Worm (Caenorhabditis elegans) whole organism, young adult: ENCODE measurements around the gene gars-1.

Experiments used
- F33H1.4 ChIP-seq: fragments of 200-800 bp; sonication (Bioruptor generic); IDR thresholded peaks from 2 replicates; pipeline ENCODE4 v1.3.6; 2022; ENCODE audit warnings: missing genetic modification reagents, missing genetic modification characterization, missing compliant biosample characterization
- F52B5.7 ChIP-seq: sonication (generic microtip); optimal IDR thresholded peaks from 2 replicates; lab custom pipeline; 2016; ENCODE audit warnings: mild to moderate bottlenecking, missing genetic modification characterization, missing compliant biosample characterization
- F57A8.1 ChIP-seq: fragments of 200-800 bp; sonication (Bioruptor generic); optimal IDR thresholded peaks from 2 replicates; lab custom pipeline; 2018; ENCODE audit warnings: mild to moderate bottlenecking, missing genetic modification characterization, moderate library complexity, missing compliant biosample characterization
- T07F8.4 ChIP-seq: sonication (generic microtip); optimal IDR thresholded peaks from 2 replicates; lab custom pipeline; 2016; ENCODE audit warnings: mild to moderate bottlenecking, missing genetic modification characterization, moderate library complexity, missing compliant biosample characterization
- Y56A3A.18 ChIP-seq: fragments of 200-800 bp; sonication (Bioruptor generic); IDR thresholded peaks from 2 replicates; pipeline ENCODE4 v1.3.6; 2022; ENCODE audit warnings: missing genetic modification reagents, missing genetic modification characterization, missing compliant biosample characterization
- Y67H2A.10 ChIP-seq: fragments of 200-800 bp; sonication (Bioruptor generic); conservative IDR thresholded peaks from 2 replicates; pipeline ENCODE4 v1.3.6; 2022; ENCODE audit warnings: missing genetic modification reagents, missing genetic modification characterization, missing compliant biosample characterization
- Y95B8A.8 ChIP-seq: fragments of 200-800 bp; sonication (Bioruptor generic); IDR thresholded peaks from 2 replicates; pipeline ENCODE4 v1.3.6; 2022; ENCODE audit warnings: missing genetic modification reagents, missing genetic modification characterization, missing compliant biosample characterization
- ZK185.1 ChIP-seq: sonication (generic microtip); optimal IDR thresholded peaks from 2 replicates; lab custom pipeline; 2016; ENCODE audit warnings: mild to moderate bottlenecking, missing genetic modification characterization, missing compliant biosample characterization; ENCODE audit not compliant: poor library complexity, severe bottlenecking
- attf-3 ChIP-seq: fragments of 200-800 bp; sonication (Bioruptor generic); conservative IDR thresholded peaks from 2 replicates; pipeline ENCODE4 v1.3.6; 2022; ENCODE audit warnings: missing genetic modification reagents, missing genetic modification characterization, missing compliant biosample characterization
- attf-6 ChIP-seq: fragments of 200-800 bp; sonication (Bioruptor generic); IDR thresholded peaks from 2 replicates; pipeline ENCODE4 v1.3.6; 2022; ENCODE audit warnings: missing genetic modification reagents, missing genetic modification characterization, missing compliant biosample characterization
- cebp-1 ChIP-seq, 2 experiments: fragments of 200-800 bp in 1 of 2; sonication (Bioruptor generic) in 1 of 2; sonication (generic microtip) in 1 of 2; IDR thresholded peaks in 1 of 2; optimal IDR thresholded peaks in 1 of 2; 2 replicates each; pipeline versions ENCODE4 v1.3.6 to Lab custom; 2017 to 2022; ENCODE audit warnings: missing compliant biosample characterization in 2 of 2, missing genetic modification characterization in 2 of 2, mild to moderate bottlenecking in 1 of 2, missing genetic modification reagents in 1 of 2, moderate library complexity in 1 of 2
- ceh-100 ChIP-seq: fragments of 200-800 bp; sonication (Bioruptor generic); IDR thresholded peaks from 2 replicates; pipeline ENCODE4 v1.3.6; 2022; ENCODE audit warnings: missing genetic modification reagents, missing genetic modification characterization, missing compliant biosample characterization
- ceh-40 ChIP-seq: fragments of 200-800 bp; sonication (Bioruptor generic); IDR thresholded peaks from 2 replicates; pipeline ENCODE4 v1.3.6; 2022; ENCODE audit warnings: missing genetic modification characterization, missing compliant biosample characterization
- ceh-79 ChIP-seq: sonication (generic microtip); optimal IDR thresholded peaks from 2 replicates; lab custom pipeline; 2017; ENCODE audit warnings: mild to moderate bottlenecking, missing genetic modification characterization, missing compliant biosample characterization
- ekl-4 ChIP-seq: fragments of 200-800 bp; sonication (Bioruptor generic); IDR thresholded peaks from 2 replicates; pipeline ENCODE4 v1.3.6; 2022; ENCODE audit warnings: missing genetic modification reagents, missing genetic modification characterization, missing compliant biosample characterization
- fkh-3 ChIP-seq: sonication (generic microtip); optimal IDR thresholded peaks from 2 replicates; lab custom pipeline; 2016; ENCODE audit warnings: mild to moderate bottlenecking, missing genetic modification characterization, missing compliant biosample characterization
- gei-17 ChIP-seq: fragments of 200-800 bp; sonication (Bioruptor generic); optimal IDR thresholded peaks from 2 replicates; lab custom pipeline; 2018; ENCODE audit warnings: mild to moderate bottlenecking, missing genetic modification characterization, missing compliant biosample characterization
- hlh-12 ChIP-seq: sonication (generic microtip); optimal IDR thresholded peaks from 2 replicates; lab custom pipeline; 2016; ENCODE audit warnings: missing genetic modification characterization, missing compliant biosample characterization
- hmg-1.2 ChIP-seq: fragments of 200-800 bp; sonication (Bioruptor generic); IDR thresholded peaks from 2 replicates; pipeline ENCODE4 v1.3.6; 2022; ENCODE audit warnings: missing genetic modification reagents, missing genetic modification characterization, missing compliant biosample characterization
- hrde-1 ChIP-seq: sonication (generic microtip); optimal IDR thresholded peaks from 2 replicates; lab custom pipeline; 2016; ENCODE audit warnings: missing genetic modification characterization, mild to moderate bottlenecking, missing compliant biosample characterization, moderate library complexity, missing genotype, missing genetic modification reagents, borderline replicate concordance
- lag-1 ChIP-seq: fragments of 200-800 bp; sonication (Bioruptor generic); IDR thresholded peaks from 2 replicates; pipeline ENCODE4 v1.3.6; 2022; ENCODE audit warnings: missing genetic modification reagents, missing genetic modification characterization, missing compliant biosample characterization
- lsl-1 ChIP-seq: fragments of 200-800 bp; sonication (Bioruptor generic); optimal IDR thresholded peaks from 2 replicates; lab custom pipeline; 2018; ENCODE audit warnings: mild to moderate bottlenecking, missing genetic modification characterization, moderate library complexity, missing compliant biosample characterization
- mel-28 ChIP-seq: sonication (generic microtip); optimal IDR thresholded peaks from 2 replicates; lab custom pipeline; 2016; ENCODE audit warnings: borderline replicate concordance, mild to moderate bottlenecking, missing genetic modification characterization, missing compliant biosample characterization
- nhr-80 ChIP-seq: sonication (generic microtip); optimal IDR thresholded peaks from 2 replicates; lab custom pipeline; 2016; ENCODE audit warnings: missing genetic modification characterization, missing compliant biosample characterization
- nhr-90 ChIP-seq: sonication (generic microtip); optimal IDR thresholded peaks from 2 replicates; lab custom pipeline; 2016; ENCODE audit warnings: missing genotype, mild to moderate bottlenecking, missing genetic modification characterization, missing compliant biosample characterization
- pbrm-1 ChIP-seq: fragments of 200-800 bp; sonication (Bioruptor generic); IDR thresholded peaks from 2 replicates; pipeline ENCODE4 v1.3.6; 2022; ENCODE audit warnings: missing genetic modification reagents, missing genetic modification characterization, missing compliant biosample characterization
- rcor-1 ChIP-seq: fragments of 200-800 bp; sonication (Bioruptor generic); IDR thresholded peaks from 2 replicates; pipeline ENCODE4 v1.3.6; 2022; ENCODE audit warnings: missing genetic modification reagents, missing genetic modification characterization, missing compliant biosample characterization
- rec-8 ChIP-seq, 2 experiments: sonication (generic microtip); optimal IDR thresholded peaks; 2 replicates each; lab custom pipeline; 2016; ENCODE audit warnings: mild to moderate bottlenecking in 2 of 2, missing genetic modification characterization in 2 of 2, missing genetic modification reagents in 2 of 2, missing genotype in 2 of 2, missing biosample characterization in 1 of 2, missing compliant biosample characterization in 1 of 2, moderate library complexity in 1 of 2
- snpc-1.1 ChIP-seq: sonication (generic microtip); optimal IDR thresholded peaks from 2 replicates; lab custom pipeline; 2017; ENCODE audit warnings: missing genetic modification characterization, mild to moderate bottlenecking, missing compliant biosample characterization, antibody characterized with exemption, moderate library complexity, missing genotype, missing genetic modification reagents; ENCODE audit not compliant: insufficient read depth
- snpc-3.4 ChIP-seq: sonication (generic microtip); optimal IDR thresholded peaks from 2 replicates; lab custom pipeline; 2017; ENCODE audit warnings: missing genetic modification characterization, mild to moderate bottlenecking, missing compliant biosample characterization, antibody characterized with exemption, moderate library complexity, missing genotype, missing genetic modification reagents
- snpc-4 ChIP-seq, 5 experiments: fragments of 150-350 bp in 1 of 5; sonication (generic microtip) in 4 of 5; optimal IDR thresholded peaks; 2 replicates each; lab custom pipeline; 2014 to 2018; ENCODE audit warnings: missing genetic modification characterization in 5 of 5, missing biosample characterization in 3 of 5, antibody characterized with exemption in 2 of 5, mild to moderate bottlenecking in 2 of 5, missing compliant biosample characterization in 2 of 5, missing genotype in 2 of 5, moderate library complexity in 2 of 5, missing genetic modification reagents in 1 of 5
- unc-130 ChIP-seq: sonication (generic microtip); optimal IDR thresholded peaks from 2 replicates; lab custom pipeline; 2016; ENCODE audit warnings: missing genetic modification reagents, missing genetic modification characterization, missing compliant biosample characterization
- zfh-2 ChIP-seq: fragments of 200-800 bp; sonication (Bioruptor generic); conservative IDR thresholded peaks from 2 replicates; pipeline ENCODE4 v1.3.6; 2022; ENCODE audit warnings: missing genetic modification reagents, missing genetic modification characterization, missing compliant biosample characterization
- ztf-25 ChIP-seq: fragments of 200-800 bp; sonication (Bioruptor generic); IDR thresholded peaks from 2 replicates; pipeline ENCODE4 v1.3.6; 2022; ENCODE audit warnings: missing genetic modification reagents, missing genetic modification characterization, missing compliant biosample characterization
- ztf-6 ChIP-seq: fragments of 200-800 bp; sonication (Bioruptor generic); IDR thresholded peaks from 2 replicates; pipeline ENCODE4 v1.3.6; 2022; ENCODE audit warnings: missing genetic modification reagents, missing genetic modification characterization, missing compliant biosample characterization

Gene gars-1

ce11 chrIII:5146749-5147148, 16.7 kb downstream of the gars-1 start (continued):
- no peak for TF ChIP-seq cebp-1 (GFP tag; IDR thresholded peaks at IDR 0.05; lab: Robert Waterston, UW)
- TF ChIP-seq cebp-1 (tag; optimal IDR thresholded peaks at IDR 0.05; lab: Kevin White, UChicago): peak; percentile 8
- no peak for TF ChIP-seq snpc-3.4 (tag; lab: Kevin White, UChicago)
- TF ChIP-seq rec-8 (tag; optimal IDR thresholded peaks at IDR 0.05; lab: Kevin White, UChicago): no peak
- TF ChIP-seq ceh-40 (GFP tag; lab: Robert Waterston, UW): no peak
- no peak for TF ChIP-seq F33H1.4
- no peak for TF ChIP-seq F57A8.1 (GFP tag; lab: Kevin White, UChicago)
- no peak for TF ChIP-seq attf-6
- no peak for TF ChIP-seq attf-3
- no peak for TF ChIP-seq fkh-3 (tag; lab: Kevin White, UChicago)
- no peak for TF ChIP-seq F52B5.7 (tag; lab: Kevin White, UChicago)
- no peak for TF ChIP-seq ztf-25 (GFP tag; lab: Robert Waterston, UW)
- no peak for TF ChIP-seq Y56A3A.18 (GFP tag; lab: Robert Waterston, UW)
- TF ChIP-seq unc-130 (GFP tag; lab: Kevin White, UChicago): no peak
- no peak for TF ChIP-seq zfh-2 (GFP tag; lab: Robert Waterston, UW)
- TF ChIP-seq hlh-12 (tag; lab: Kevin White, UChicago): no peak
- no peak for TF ChIP-seq hmg-1.2 (GFP tag; lab: Robert Waterston, UW)
- TF ChIP-seq ZK185.1 (tag; lab: Kevin White, UChicago): no peak
- no peak for TF ChIP-seq Y95B8A.8 (GFP tag; lab: Robert Waterston, UW)

- TF ChIP-seq nhr-80 (peak; percentile 41), lsl-1 (no peak)
Measured at ce11 chrIII:5145874-5146273, 17.6 kb downstream of the gars-1 start.

ce11 chrIII:5144169-5144568, 19.3 kb downstream of the gars-1 start:
- TF ChIP-seq lag-1 (no peak), mel-28 (tag; lab: Kevin White, UChicago) (no peak), rec-8 (tag; optimal IDR thresholded peaks at IDR 0.05; lab: Kevin White, UChicago) (no peak), ceh-79 (tag; lab: Kevin White, UChicago) (no peak), gei-17 (GFP tag; lab: Kevin White, UChicago) (no peak), rcor-1 (GFP tag; lab: Robert Waterston, UW) (no peak), T07F8.4 (tag; lab: Kevin White, UChicago) (no peak), Y67H2A.10 (GFP tag; lab: Robert Waterston, UW) (no peak), pbrm-1 (GFP tag; lab: Robert Waterston, UW) (no peak), hrde-1 (tag; lab: Kevin White, UChicago) (no peak), nhr-90 (tag; lab: Kevin White, UChicago) (no peak), snpc-1.1 (tag; lab: Kevin White, UChicago) (no peak), ceh-40 (GFP tag; lab: Robert Waterston, UW) (no peak), ceh-100 (GFP tag; lab: Robert Waterston, UW) (no peak), ekl-4 (GFP tag; lab: Robert Waterston, UW) (no peak), snpc-4 (GFP tag; optimal IDR thresholded peaks at IDR 0.05; lab: Kevin White, UChicago) (no peak), snpc-4 (tag; optimal IDR thresholded peaks at IDR 0.05; lab: Kevin White, UChicago) (no peak), ztf-6 (GFP tag; lab: Robert Waterston, UW) (no peak)
